Worm (Caenorhabditis elegans): ENCODE results near the gene tbx-40.

DNA sequence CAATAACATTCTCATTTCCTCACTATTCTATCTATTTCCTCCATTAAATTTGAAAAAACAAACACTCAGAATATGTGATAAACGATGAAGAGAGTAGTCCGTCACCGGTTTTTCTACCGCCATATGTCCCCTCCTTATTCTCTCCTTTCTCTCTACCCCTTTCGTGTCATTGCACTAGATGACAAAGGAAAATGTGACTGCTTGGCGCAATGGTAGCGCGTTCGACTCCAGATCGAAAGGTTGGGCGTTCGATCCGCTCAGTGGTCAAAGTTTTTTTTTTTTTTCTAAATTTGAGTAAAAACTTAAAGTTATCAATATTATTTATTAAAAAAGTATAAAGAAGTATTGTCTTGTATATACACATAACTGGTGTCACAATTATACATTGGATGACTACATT lies 38.5 kb downstream of the tbx-40 start:
- no peak for TF ChIP-seq ets-4 (GFP tag; optimal IDR thresholded peaks at IDR 0.05)
- TF ChIP-seq bed-2 (GFP tag; IDR thresholded peaks at IDR 0.05) = no peak
- TF ChIP-seq tlf-1 (GFP tag; optimal IDR thresholded peaks at IDR 0.05) = no peak
- peak; percentile 78 for TF ChIP-seq F23B12.7 (tag; optimal IDR thresholded peaks at IDR 0.05; ENCODE audit: insufficient read depth)
- no peak for TF ChIP-seq C17E4.6 (GFP tag; IDR thresholded peaks at IDR 0.05)
- TF ChIP-seq F57A8.1 (GFP tag; optimal IDR thresholded peaks at IDR 0.05) = no peak
- no peak for TF ChIP-seq lin-40 (tag; optimal IDR thresholded peaks at IDR 0.05)
